Worm (Caenorhabditis elegans) whole organism, L1 larva: ENCODE results near the gene col-167.

Source experiments
- C04F5.9 ChIP-seq: sonication (generic microtip); optimal IDR thresholded peaks from 2 replicates; lab custom pipeline; 2016; ENCODE audit warnings: missing genetic modification characterization, missing compliant biosample characterization
- grh-1 ChIP-seq: fragments of 200-800 bp; sonication (Bioruptor generic); IDR thresholded peaks from 2 replicates; pipeline ENCODE4 v1.3.6; 2022; ENCODE audit warnings: missing genetic modification reagents, missing genetic modification characterization, missing compliant biosample characterization
- lin-39 ChIP-seq: fragments of 150-350 bp; optimal IDR thresholded peaks from 2 replicates; lab custom pipeline; 2014; ENCODE audit warnings: missing biosample characterization, missing genetic modification reagents, missing genetic modification characterization
- lsy-2 ChIP-seq, 2 experiments: fragments of 150-350 bp; optimal IDR thresholded peaks; 2 replicates each; lab custom pipeline; 2014; ENCODE audit warnings: missing biosample characterization in 2 of 2, missing genetic modification characterization in 2 of 2
- nhr-11 ChIP-seq: fragments of 150-350 bp; optimal IDR thresholded peaks from 2 replicates; lab custom pipeline; 2014; ENCODE audit warnings: missing biosample characterization, missing genetic modification characterization
- nhr-28 ChIP-seq: fragments of 150-350 bp; optimal IDR thresholded peaks from 2 replicates; lab custom pipeline; 2014; ENCODE audit warnings: missing biosample characterization, missing genetic modification characterization
- nhr-84 ChIP-seq: sonication (generic microtip); optimal IDR thresholded peaks from 2 replicates; lab custom pipeline; 2017; ENCODE audit warnings: missing biosample characterization, missing genetic modification characterization
- pqm-1 ChIP-seq: sonication (generic microtip); optimal IDR thresholded peaks from 3 replicates; lab custom pipeline; 2017; ENCODE audit warnings: missing biosample characterization, missing genetic modification characterization
- rnt-1 ChIP-seq: sonication (generic microtip); optimal IDR thresholded peaks from 2 replicates; lab custom pipeline; 2016; ENCODE audit warnings: mild to moderate bottlenecking, missing genetic modification characterization, moderate library complexity, missing compliant biosample characterization
- swsn-7 ChIP-seq: sonication (generic microtip); optimal IDR thresholded peaks from 2 replicates; lab custom pipeline; 2016; ENCODE audit warnings: missing genetic modification characterization, missing compliant biosample characterization
- unc-130 ChIP-seq: fragments of 150-350 bp; optimal IDR thresholded peaks from 2 replicates; lab custom pipeline; 2017; ENCODE audit warnings: missing biosample characterization, missing genetic modification characterization, inconsistent platforms
- zag-1 ChIP-seq: fragments of 150-350 bp; optimal IDR thresholded peaks from 2 replicates; lab custom pipeline; 2014; ENCODE audit warnings: missing biosample characterization, missing genetic modification characterization
- ztf-11 ChIP-seq, 2 experiments: sonication (generic microtip); optimal IDR thresholded peaks; 2 replicates each; lab custom pipeline; 2016 to 2017; ENCODE audit warnings: missing genetic modification characterization in 2 of 2, missing biosample characterization in 1 of 2, missing compliant biosample characterization in 1 of 2

DNA sequence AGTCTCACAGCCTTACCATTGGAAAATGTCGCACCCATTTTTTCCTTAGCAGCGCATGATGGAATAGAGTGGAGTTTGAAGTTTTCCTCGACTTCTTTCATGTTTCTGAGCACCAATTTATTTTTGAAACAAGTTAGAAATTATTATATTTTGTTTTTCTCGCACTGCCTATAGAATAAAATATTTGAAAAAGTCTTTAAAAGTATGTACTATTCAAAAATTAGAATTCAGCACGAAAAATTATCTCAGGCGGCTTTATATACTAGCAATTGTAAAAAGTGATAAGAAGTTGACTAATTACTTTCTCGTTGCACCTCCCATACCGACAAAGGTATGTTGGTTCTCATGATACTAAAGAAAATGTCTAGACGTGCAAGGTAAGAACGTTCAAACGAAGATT, 23.7 kb downstream of the col-167 start, which contains the start of gene C03B1.9:
- TF ChIP-seq ztf-11 (tag; optimal IDR thresholded peaks at IDR 0.05; lab: Kevin White, UChicago) = no peak
- TF ChIP-seq unc-130 (tag; lab: Kevin White, UChicago) = no peak
- TF ChIP-seq pqm-1 (tag; lab: Kevin White, UChicago) = no peak
- no peak for TF ChIP-seq nhr-84 (tag; lab: Kevin White, UChicago)
- no peak for TF ChIP-seq swsn-7
- no peak for TF ChIP-seq rnt-1 (tag; lab: Kevin White, UChicago)
- TF ChIP-seq grh-1 (GFP tag; lab: Robert Waterston, UW) = no peak
- TF ChIP-seq nhr-28 (tag; lab: Kevin White, UChicago) = no peak
- TF ChIP-seq lin-39 (tag; lab: Kevin White, UChicago) = no peak
- TF ChIP-seq C04F5.9 (tag; lab: Kevin White, UChicago) = no peak
- TF ChIP-seq nhr-11 (tag; lab: Kevin White, UChicago) = no peak
- TF ChIP-seq lsy-2 (tag; optimal IDR thresholded peaks at IDR 0.05; lab: Kevin White, UChicago) = no peak
- no peak for TF ChIP-seq zag-1 (tag; lab: Kevin White, UChicago)
